Worm (Caenorhabditis elegans): Measurements from ENCODE around the gene clhm-1.

- TF ChIP-seq elt-3 (tag; optimal IDR thresholded peaks at IDR 0.05) (no peak), nhr-28 (tag; optimal IDR thresholded peaks at IDR 0.05) (no peak), fkh-2 (tag; optimal IDR thresholded peaks at IDR 0.05) (no peak), fkh-10 (GFP tag; optimal IDR thresholded peaks at IDR 0.05) (no peak), ama-1 (optimal IDR thresholded peaks at IDR 0.05) (no peak), jun-1 (tag; optimal IDR thresholded peaks at IDR 0.05) (no peak), nhr-76 (tag; optimal IDR thresholded peaks at IDR 0.05) (no peak), ztf-11 (tag; optimal IDR thresholded peaks at IDR 0.05) (no peak), snpc-4 (tag; optimal IDR thresholded peaks at IDR 0.05) (no peak), ceh-9 (tag; optimal IDR thresholded peaks at IDR 0.05) (no peak), nhr-11 (tag; optimal IDR thresholded peaks at IDR 0.05) (no peak)
Measured at ce11 chrII:6845006-6845459, 25.8 kb downstream of the clhm-1 start.

All from whole organism, L3 larva.